Worm (Caenorhabditis elegans): ENCODE results near the gene Y17D7C.2.

DNA sequence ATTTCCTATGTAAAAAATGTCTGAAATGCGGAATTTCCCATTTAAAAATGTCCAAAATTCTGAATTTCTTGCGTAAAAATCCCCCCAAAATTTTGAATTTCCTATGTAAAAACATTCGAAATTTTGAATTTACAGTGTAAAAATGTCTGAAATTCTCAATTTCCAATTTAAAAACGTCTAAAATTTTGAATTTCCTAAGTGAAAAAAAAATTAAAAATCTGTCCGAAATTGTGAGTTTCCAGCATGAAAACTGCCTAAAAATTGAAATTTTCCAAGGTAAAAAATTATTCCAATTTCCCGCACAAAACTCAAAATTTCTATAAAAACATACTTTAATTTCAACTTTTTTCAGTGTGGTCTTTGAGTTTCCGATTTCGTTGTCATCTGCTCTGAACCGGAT is 2.1 kb upstream of the Y17D7C.2 start:
- TF ChIP-seq sea-1 (GFP tag; conservative IDR thresholded peaks at IDR 0.05) (no peak), aly-1 (tag; optimal IDR thresholded peaks at IDR 0.05) (no peak), tbx-37 (GFP tag; conservative IDR thresholded peaks at IDR 0.05) (no peak), tbx-11 (GFP tag; IDR thresholded peaks at IDR 0.05) (no peak), ama-1 (optimal IDR thresholded peaks at IDR 0.05) (no peak), ceh-13 (GFP tag; optimal IDR thresholded peaks at IDR 0.05) (no peak), ceh-36 (tag; optimal IDR thresholded peaks at IDR 0.05) (no peak), ets-7 (tag; optimal IDR thresholded peaks at IDR 0.05) (no peak), hmbx-1 (tag; optimal IDR thresholded peaks at IDR 0.05) (no peak), F13C5.2 (tag; optimal IDR thresholded peaks at IDR 0.05) (no peak), hmg-4 (GFP tag; optimal IDR thresholded peaks at IDR 0.05) (no peak), flt-1 (GFP tag; IDR thresholded peaks at IDR 0.05) (no peak)
